Worm (Caenorhabditis elegans): Measurements from ENCODE around the gene W05E10.2.
A peak's percentile ranks its signal among the peaks of the same experiment; 100 is the strongest.

Gene W05E10.2

DNA sequence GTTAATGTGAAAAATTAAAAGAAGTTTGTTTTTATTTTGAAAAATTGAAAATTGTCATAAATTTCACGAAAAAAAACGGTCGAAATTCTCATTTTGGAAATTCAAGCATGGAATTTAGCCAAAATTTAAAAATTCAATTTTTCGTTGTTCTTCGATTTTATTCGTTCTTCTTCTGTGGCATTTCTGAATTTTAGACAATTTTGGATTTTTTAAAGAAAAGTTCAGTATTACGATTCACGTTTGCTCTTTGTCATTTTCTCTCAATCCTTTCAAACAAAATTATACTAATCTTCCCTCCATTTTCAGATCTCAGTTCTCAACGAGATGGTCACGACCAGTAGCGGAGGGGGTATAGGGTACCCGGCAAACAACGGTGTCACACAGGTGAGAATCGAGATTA lies 11.3 kb upstream of the W05E10.2 start, which contains the start of gene ape-1:
Gene ape-1, plus strand, starts transcription at position 301 of the 400 bp plus-strand sequence.
- TF ChIP-seq ham-2 (GFP tag; optimal IDR thresholded peaks at IDR 0.05) = no peak
- TF ChIP-seq sptf-1 (tag; optimal IDR thresholded peaks at IDR 0.05) = no peak

- TF ChIP-seq cnd-1 (tag; optimal IDR thresholded peaks at IDR 0.05) (no peak), tbx-8 (GFP tag; optimal IDR thresholded peaks at IDR 0.05) (no peak), nhr-12 (tag; optimal IDR thresholded peaks at IDR 0.05) (no peak), M03D4.4 (tag; optimal IDR thresholded peaks at IDR 0.05) (no peak), zip-8 (tag; optimal IDR thresholded peaks at IDR 0.05) (no peak), lin-32 (GFP tag; optimal IDR thresholded peaks at IDR 0.05) (no peak), ham-2 (GFP tag; optimal IDR thresholded peaks at IDR 0.05) (no peak), bed-3 (GFP tag; optimal IDR thresholded peaks at IDR 0.05) (no peak), blmp-1 (tag; optimal IDR thresholded peaks at IDR 0.05) (no peak), sem-2 (GFP tag; optimal IDR thresholded peaks at IDR 0.05) (no peak), unc-39 (tag; optimal IDR thresholded peaks at IDR 0.05) (no peak), ceh-43 (GFP tag; optimal IDR thresholded peaks at IDR 0.05) (no peak)
Observed at ce11 chrV:11676498-11676897, 10.5 kb upstream of the W05E10.2 start.

ce11 chrV:11677030-11677429 lies 9.9 kb upstream of the W05E10.2 start:
- TF ChIP-seq lin-13 (tag; optimal IDR thresholded peaks at IDR 0.05) (no peak), hlh-1 (tag; optimal IDR thresholded peaks at IDR 0.05) (no peak), nhr-12 (tag; optimal IDR thresholded peaks at IDR 0.05) (no peak), ceh-43 (GFP tag; optimal IDR thresholded peaks at IDR 0.05) (no peak), ces-1 (GFP tag; optimal IDR thresholded peaks at IDR 0.05) (no peak), bed-3 (GFP tag; optimal IDR thresholded peaks at IDR 0.05) (no peak), lin-32 (GFP tag; optimal IDR thresholded peaks at IDR 0.05) (no peak)

DNA sequence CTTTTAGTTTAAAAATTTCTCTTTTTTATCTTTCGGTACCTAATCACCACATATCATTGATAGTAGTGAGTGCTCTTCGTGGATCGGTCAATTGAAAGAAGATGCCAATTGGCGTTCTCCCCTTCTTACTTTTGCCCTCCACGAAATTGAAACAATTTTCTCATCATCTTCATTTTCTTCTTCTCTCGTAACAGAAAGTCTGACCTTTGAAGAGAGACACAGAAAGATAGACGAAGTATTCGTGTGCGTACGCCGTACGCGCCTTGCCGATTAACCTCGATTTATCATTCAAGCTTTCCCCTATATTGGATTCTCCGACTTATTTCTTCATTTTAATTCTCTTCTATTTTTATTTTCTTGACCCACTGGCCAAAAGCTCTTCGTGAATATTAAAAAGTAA lies 9.5 kb upstream of the W05E10.2 start:
- no peak for TF ChIP-seq mep-1 (tag; optimal IDR thresholded peaks at IDR 0.05)
- no peak for TF ChIP-seq snpc-4 (tag; optimal IDR thresholded peaks at IDR 0.05)
- no peak for TF ChIP-seq flh-1 (GFP tag; optimal IDR thresholded peaks at IDR 0.05)
- TF ChIP-seq ceh-39 (tag; optimal IDR thresholded peaks at IDR 0.05) = no peak
- no peak for TF ChIP-seq elt-1 (tag; optimal IDR thresholded peaks at IDR 0.05; ENCODE audit: borderline replicate concordance, insufficient read depth)
- no peak for TF ChIP-seq sptf-1 (tag; optimal IDR thresholded peaks at IDR 0.05)
- no peak for TF ChIP-seq nhr-237 (tag; optimal IDR thresholded peaks at IDR 0.05)
- TF ChIP-seq lin-13 (tag; optimal IDR thresholded peaks at IDR 0.05) = no peak
- peak; percentile 60 for TF ChIP-seq unc-120 (tag; optimal IDR thresholded peaks at IDR 0.05; ENCODE audit: poor library complexity, severe bottlenecking)
- no peak for TF ChIP-seq nhr-76 (tag; optimal IDR thresholded peaks at IDR 0.05)
- peak; percentile 76 for TF ChIP-seq hlh-1 (tag; optimal IDR thresholded peaks at IDR 0.05)
- no peak for TF ChIP-seq tbx-8 (GFP tag; optimal IDR thresholded peaks at IDR 0.05)

DNA sequence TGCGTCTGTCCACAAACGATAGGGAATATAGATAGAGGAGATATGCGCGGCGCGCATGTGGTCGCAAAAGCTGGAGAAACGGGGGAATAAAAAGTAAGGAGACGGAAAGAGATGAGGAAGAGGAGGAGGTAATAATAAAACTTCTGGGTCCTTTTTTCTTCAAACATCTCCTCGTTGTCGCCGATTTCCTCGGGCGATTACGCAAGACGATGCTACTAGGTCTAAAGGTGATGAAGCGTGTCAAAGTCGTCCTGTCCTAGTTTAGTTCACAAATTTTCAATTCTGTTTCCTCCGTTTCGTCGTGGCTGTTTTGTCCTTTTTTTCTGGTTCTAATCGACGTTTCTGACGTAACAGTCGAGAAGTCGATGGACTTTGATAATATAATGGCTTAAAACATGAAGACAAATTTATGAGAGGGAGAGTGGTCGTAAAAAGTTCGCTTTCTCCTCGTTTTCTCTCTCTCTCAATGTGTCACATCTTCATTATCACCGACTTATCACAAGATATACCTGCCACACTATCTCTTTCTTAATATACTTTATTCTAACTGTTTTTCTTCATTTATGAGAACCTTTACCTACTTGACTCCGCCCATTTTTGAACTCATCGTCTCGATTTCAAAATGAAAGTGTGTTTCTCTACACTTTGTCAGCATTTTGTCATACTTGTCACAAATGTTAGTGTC lies 6.3 kb upstream of the W05E10.2 start:
- no peak for TF ChIP-seq unc-39 (tag; optimal IDR thresholded peaks at IDR 0.05)
- TF ChIP-seq ces-1 (GFP tag; optimal IDR thresholded peaks at IDR 0.05) = no peak
- no peak for TF ChIP-seq M03D4.4 (tag; optimal IDR thresholded peaks at IDR 0.05)
- TF ChIP-seq snpc-4 (tag; optimal IDR thresholded peaks at IDR 0.05) = no peak
- TF ChIP-seq ham-2 (GFP tag; optimal IDR thresholded peaks at IDR 0.05) = peak; percentile 49
- peak; percentile 46 for TF ChIP-seq unc-62 (GFP tag; optimal IDR thresholded peaks at IDR 0.05)
- peak; percentile 42 for TF ChIP-seq zip-8 (tag; optimal IDR thresholded peaks at IDR 0.05)
- TF ChIP-seq blmp-1 (tag; optimal IDR thresholded peaks at IDR 0.05) = peak; percentile 25
- TF ChIP-seq bed-3 (GFP tag; optimal IDR thresholded peaks at IDR 0.05) = no peak
- TF ChIP-seq ztf-11 (tag; optimal IDR thresholded peaks at IDR 0.05) = no peak
- no peak for TF ChIP-seq elt-3 (tag; optimal IDR thresholded peaks at IDR 0.05)

ce11 chrV:11682858-11683257 lies 4.1 kb upstream of the W05E10.2 start:
- TF ChIP-seq mab-5 (tag; optimal IDR thresholded peaks at IDR 0.05) = no peak
- TF ChIP-seq ham-2 (GFP tag; optimal IDR thresholded peaks at IDR 0.05) = no peak
- TF ChIP-seq blmp-1 (tag; optimal IDR thresholded peaks at IDR 0.05) = no peak
- no peak for TF ChIP-seq drap-1 (GFP tag; optimal IDR thresholded peaks at IDR 0.05)
- TF ChIP-seq unc-39 (tag; optimal IDR thresholded peaks at IDR 0.05) = no peak

Measured in whole organism, mixed stage, embryonic.